Fruit fly (Drosophila melanogaster) whole organism, embryonic: Measurements from ENCODE around the gene Acp76A.
A peak's percentile ranks its signal among the peaks of the same experiment; 100 is the strongest.

Experiments used
- Blimp-1 ChIP-seq: fragments of 200-800 bp; sonication (Bioruptor generic); optimal IDR thresholded peaks from 3 replicates; lab custom pipeline; 2018; ENCODE audit warnings: missing biosample characterization, missing genetic modification characterization, mild to moderate bottlenecking, moderate library complexity, missing genetic modification reagents
- CG11504 ChIP-seq: fragments of 200-800 bp; sonication (Bioruptor generic); optimal IDR thresholded peaks from 3 replicates; lab custom pipeline; 2019; ENCODE audit warnings: missing biosample characterization, mild to moderate bottlenecking, missing genetic modification characterization, moderate library complexity
- CG13296 ChIP-seq: fragments of 200-800 bp; sonication (Bioruptor generic); optimal IDR thresholded peaks from 3 replicates; lab custom pipeline; 2018; ENCODE audit warnings: missing biosample characterization, mild to moderate bottlenecking, missing genetic modification characterization
- CG14965 ChIP-seq: fragments of 200-800 bp; sonication (Bioruptor generic); optimal IDR thresholded peaks from 2 replicates; lab custom pipeline; 2016; ENCODE audit warnings: missing biosample characterization, missing genetic modification characterization, borderline replicate concordance
- CG15269 ChIP-seq: fragments of 200-800 bp; sonication (Bioruptor generic); optimal IDR thresholded peaks from 2 replicates; lab custom pipeline; 2018; ENCODE audit warnings: missing biosample characterization, mild to moderate bottlenecking, missing genetic modification characterization, moderate library complexity
- CG1529 ChIP-seq: fragments of 200-800 bp; sonication (Bioruptor generic); optimal IDR thresholded peaks from 3 replicates; lab custom pipeline; 2018; ENCODE audit warnings: missing biosample characterization, missing genetic modification characterization
- CG17385 ChIP-seq: fragments of 200-800 bp; sonication (Bioruptor generic); optimal IDR thresholded peaks from 3 replicates; lab custom pipeline; 2018; ENCODE audit warnings: missing biosample characterization, mild to moderate bottlenecking, missing genetic modification characterization
- CG2199 ChIP-seq: fragments of 200-800 bp; sonication (Bioruptor generic); IDR thresholded peaks from 3 replicates; pipeline ENCODE4 v1.3.6; 2022; ENCODE audit warnings: missing biosample characterization, missing genetic modification characterization
- CG2712 ChIP-seq: fragments of 200-800 bp; optimal IDR thresholded peaks from 3 replicates; lab custom pipeline; 2019; ENCODE audit warnings: missing biosample characterization, mild to moderate bottlenecking, missing genetic modification characterization, moderate library complexity
- CG30020 ChIP-seq: fragments of 200-800 bp; optimal IDR thresholded peaks from 2 replicates; lab custom pipeline; 2019; ENCODE audit warnings: missing biosample characterization, mild to moderate bottlenecking, missing genetic modification characterization, moderate library complexity
- CG32767 ChIP-seq: fragments of 200-800 bp; sonication (Bioruptor generic); IDR thresholded peaks from 2 replicates; pipeline ENCODE4 v1.3.6; 2022; ENCODE audit warnings: missing biosample characterization, missing genetic modification characterization
- CG6683 ChIP-seq: fragments of 200-800 bp; sonication (Bioruptor generic); optimal IDR thresholded peaks from 2 replicates; lab custom pipeline; 2017; ENCODE audit warnings: missing biosample characterization, mild to moderate bottlenecking, missing genetic modification characterization, missing genetic modification reagents
- CG7271 ChIP-seq: fragments of 200-800 bp; sonication (Bioruptor generic); optimal IDR thresholded peaks from 2 replicates; lab custom pipeline; 2018; ENCODE audit warnings: missing biosample characterization, mild to moderate bottlenecking, missing genetic modification characterization, moderate library complexity
- CG8281 ChIP-seq: fragments of 200-800 bp; sonication (Bioruptor generic); optimal IDR thresholded peaks from 2 replicates; lab custom pipeline; 2018; ENCODE audit warnings: missing biosample characterization, mild to moderate bottlenecking, missing genetic modification characterization, moderate library complexity
- D19A ChIP-seq: fragments of 200-800 bp; optimal IDR thresholded peaks from 3 replicates; lab custom pipeline; 2019; ENCODE audit warnings: missing biosample characterization, mild to moderate bottlenecking, missing genetic modification characterization, moderate library complexity
- Drgx ChIP-seq: fragments of 200-800 bp; sonication (Bioruptor generic); IDR thresholded peaks from 2 replicates; pipeline ENCODE4 v1.3.6; 2022; ENCODE audit warnings: missing biosample characterization, missing genetic modification characterization
- Ets65A ChIP-seq: fragments of 200-800 bp; sonication (Bioruptor generic); peaks from one replicate; lab custom pipeline; 2016; ENCODE audit warnings: missing biosample characterization, missing genetic modification characterization
- HHEX ChIP-seq: fragments of 200-800 bp; sonication (Bioruptor generic); optimal IDR thresholded peaks from 3 replicates; lab custom pipeline; 2017; ENCODE audit warnings: missing biosample characterization, mild to moderate bottlenecking, missing genetic modification characterization, missing genetic modification reagents
- HLH4C ChIP-seq: fragments of 200-800 bp; sonication (Bioruptor generic); IDR thresholded peaks from 3 replicates; pipeline ENCODE4 v1.3.6; 2022; ENCODE audit warnings: missing biosample characterization, missing genetic modification characterization; ENCODE audit not compliant: partially characterized antibody
- Hsf ChIP-seq: fragments of 200-800 bp; sonication (Bioruptor generic); optimal IDR thresholded peaks from 3 replicates; lab custom pipeline; 2016; ENCODE audit warnings: missing biosample characterization, missing genetic modification characterization
- Med ChIP-seq: fragments of 200-800 bp; sonication (Bioruptor generic); peaks from one replicate; lab custom pipeline; 2016; ENCODE audit warnings: missing biosample characterization, missing genetic modification characterization, mild to moderate bottlenecking, inconsistent platforms, moderate library complexity
- Mrtf ChIP-seq: fragments of 200-800 bp; sonication (Bioruptor generic); IDR thresholded peaks from 3 replicates; pipeline ENCODE4 v1.3.6; 2022; ENCODE audit warnings: missing biosample characterization, missing genetic modification characterization
- Sin3A ChIP-seq: fragments of >200 bp; optimal IDR thresholded peaks from 2 replicates; lab custom pipeline; 2018
- Sox102F ChIP-seq: fragments of 200-800 bp; sonication (Bioruptor generic); optimal IDR thresholded peaks from 2 replicates; lab custom pipeline; 2018; ENCODE audit warnings: missing biosample characterization, mild to moderate bottlenecking, missing genetic modification characterization, moderate library complexity
- ap ChIP-seq: fragments of 200-800 bp; sonication (Bioruptor generic); IDR thresholded peaks from 2 replicates; pipeline ENCODE4 v1.3.6; 2022; ENCODE audit warnings: missing biosample characterization, missing genetic modification characterization
- bsh ChIP-seq, 2 experiments: fragments of 200-800 bp; sonication (Bioruptor generic); optimal IDR thresholded peaks; 2 replicates each; lab custom pipeline; 2017 to 2018; ENCODE audit warnings: mild to moderate bottlenecking in 2 of 2, missing biosample characterization in 2 of 2, missing genetic modification characterization in 2 of 2, moderate library complexity in 1 of 2
- ci ChIP-seq: fragments of 200-800 bp; sonication (Bioruptor generic); IDR thresholded peaks from 3 replicates; pipeline ENCODE4 v1.3.6; 2022; ENCODE audit warnings: missing biosample characterization, missing genetic modification characterization
- crc ChIP-seq: fragments of 200-800 bp; sonication (Bioruptor generic); optimal IDR thresholded peaks from 2 replicates; lab custom pipeline; 2016; ENCODE audit warnings: missing biosample characterization, missing genetic modification characterization
- dati ChIP-seq: fragments of 200-800 bp; sonication (Bioruptor generic); IDR thresholded peaks from 2 replicates; pipeline ENCODE4 v1.3.6; 2022; ENCODE audit warnings: missing biosample characterization, missing genetic modification characterization
- gem ChIP-seq: fragments of 200-800 bp; sonication (Bioruptor generic); optimal IDR thresholded peaks from 2 replicates; lab custom pipeline; 2019; ENCODE audit warnings: missing biosample characterization, mild to moderate bottlenecking, missing genetic modification characterization, moderate library complexity
- grau ChIP-seq: fragments of 200-800 bp; optimal IDR thresholded peaks from 3 replicates; lab custom pipeline; 2019; ENCODE audit warnings: missing biosample characterization, mild to moderate bottlenecking, missing genetic modification characterization, moderate library complexity
- lbe ChIP-seq: fragments of 200-800 bp; sonication (Bioruptor generic); optimal IDR thresholded peaks from 2 replicates; lab custom pipeline; 2016; ENCODE audit warnings: missing biosample characterization, mild to moderate bottlenecking, missing genetic modification characterization
- lilli ChIP-seq: fragments of 200-800 bp; sonication (Bioruptor generic); optimal IDR thresholded peaks from 3 replicates; lab custom pipeline; 2016; ENCODE audit warnings: missing biosample characterization, missing genetic modification characterization
- nom ChIP-seq: fragments of 200-800 bp; sonication (Bioruptor generic); optimal IDR thresholded peaks from 2 replicates; lab custom pipeline; 2017; ENCODE audit warnings: missing biosample characterization, missing genetic modification characterization, mild to moderate bottlenecking, moderate library complexity, missing genetic modification reagents
- pan ChIP-seq, 4 experiments: fragments of >200 bp in 3 of 4; fragments of 200-800 bp in 1 of 4; sonication (Bioruptor generic) in 1 of 4; optimal IDR thresholded peaks in 3 of 4; IDR thresholded peaks in 1 of 4; 2 replicates each; pipeline versions ENCODE4 v1.3.6 to Lab custom; 2017 to 2022; ENCODE audit warnings: missing biosample characterization in 2 of 4, missing genetic modification characterization in 2 of 4, mixed read lengths in 1 of 4
- prd ChIP-seq, 3 experiments: fragments of >200 bp in 2 of 3; fragments of 200-800 bp in 1 of 3; sonication (Bioruptor generic) in 1 of 3; optimal IDR thresholded peaks in 2 of 3; IDR thresholded peaks in 1 of 3; 2 replicates in 2 of 3; 3 replicates in 1 of 3; pipeline versions ENCODE4 v1.3.6 to Lab custom; 2017 to 2022; ENCODE audit warnings: missing biosample characterization in 1 of 3, missing genetic modification characterization in 1 of 3
- row ChIP-seq: fragments of 200-800 bp; sonication (Bioruptor generic); IDR thresholded peaks from 3 replicates; pipeline ENCODE4 v1.3.6; 2022; ENCODE audit warnings: missing biosample characterization, missing genetic modification characterization
- sens ChIP-seq: fragments of 200-800 bp; sonication (Bioruptor generic); peaks from one replicate; lab custom pipeline; 2016; ENCODE audit warnings: missing biosample characterization, missing genetic modification characterization
- sr ChIP-seq: fragments of 200-800 bp; sonication (Bioruptor generic); IDR thresholded peaks from 3 replicates; pipeline ENCODE4 v1.3.6; 2022; ENCODE audit warnings: missing biosample characterization, missing genetic modification characterization
- stwl ChIP-seq: fragments of 200-800 bp; sonication (Bioruptor generic); optimal IDR thresholded peaks from 3 replicates; lab custom pipeline; 2018; ENCODE audit warnings: missing biosample characterization, mild to moderate bottlenecking, missing genetic modification characterization, moderate library complexity
- toy ChIP-seq: fragments of 200-800 bp; sonication (Bioruptor generic); IDR thresholded peaks from 2 replicates; pipeline ENCODE4 v1.3.6; 2022; ENCODE audit warnings: missing biosample characterization, missing genetic modification characterization
- vfl ChIP-seq: fragments of 200-800 bp; sonication (Bioruptor generic); optimal IDR thresholded peaks from 2 replicates; lab custom pipeline; 2016; ENCODE audit warnings: missing biosample characterization, missing genetic modification characterization
- vvl ChIP-seq: fragments of 200-800 bp; sonication (Bioruptor generic); IDR thresholded peaks from 2 replicates; pipeline ENCODE4 v1.3.6; 2022; ENCODE audit warnings: missing biosample characterization, missing genetic modification characterization
- zfh1 ChIP-seq: fragments of 200-800 bp; sonication (Bioruptor generic); IDR thresholded peaks from 3 replicates; pipeline ENCODE4 v1.3.6; 2022; ENCODE audit warnings: missing biosample characterization, missing genetic modification characterization

Gene Acp76A

DNA sequence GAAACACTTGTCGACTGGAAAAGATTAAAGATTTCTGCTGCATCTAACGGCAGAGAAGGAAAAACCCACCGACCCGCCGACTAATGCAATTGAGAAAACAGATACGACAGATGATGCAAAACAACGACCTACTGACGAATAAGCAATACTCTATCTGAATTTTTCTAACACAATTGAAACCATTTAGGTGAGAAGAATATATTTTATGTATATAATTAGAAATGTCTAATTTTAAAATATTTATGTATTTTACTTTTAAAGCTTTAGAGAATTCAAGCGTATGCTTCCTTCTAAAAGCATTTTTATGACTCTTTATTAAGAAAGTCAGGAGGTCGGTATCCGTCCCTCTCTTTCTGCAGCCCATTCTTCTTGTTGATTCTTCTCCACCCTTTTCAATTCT lies 26.6 kb upstream of the Acp76A start:
- TF ChIP-seq gem (tag; lab: Kevin White, UChicago): peak; percentile 43
- TF ChIP-seq D19A (tag; lab: Kevin White, UChicago): peak; percentile 92
- TF ChIP-seq Sin3A (lab: Kevin White, UChicago): no peak
- TF ChIP-seq pan (optimal IDR thresholded peaks at IDR 0.05; lab: Kevin White, UChicago): no peak
- TF ChIP-seq pan (GFP tag; optimal IDR thresholded peaks at IDR 0.05 in 1 of 2, IDR thresholded peaks at IDR 0.05 in 1 of 2): no peak
- TF ChIP-seq CG11504 (tag; lab: Kevin White, UChicago): peak; percentile 3
- no peak for TF ChIP-seq Mrtf
- no peak for TF ChIP-seq CG30020
- 0 out of 2 replicates have a peak, but pooled peaks have one; percentile 30 for TF ChIP-seq vvl (GFP tag; lab: Robert Waterston, UW)
- peak; percentile 20 for TF ChIP-seq Sox102F
- TF ChIP-seq Hsf: no peak
- peak in 1 of 2 experiments; percentile 4 for TF ChIP-seq bsh (GFP tag; optimal IDR thresholded peaks at IDR 0.05; lab: Kevin White, UChicago)
- 0 out of 3 replicates have a peak, but pooled peaks have one; percentile 24 for TF ChIP-seq row (GFP tag; lab: Robert Waterston, UW)
- peak; percentile 3 for TF ChIP-seq Blimp-1 (GFP tag; lab: Kevin White, UChicago)
- TF ChIP-seq Drgx: peak; percentile 60
- TF ChIP-seq lbe (GFP tag; lab: Kevin White, UChicago): peak; percentile 10
- no peak for TF ChIP-seq toy (GFP tag; lab: Robert Waterston, UW)
- no peak for TF ChIP-seq CG17385 (GFP tag; lab: Kevin White, UChicago)
- TF ChIP-seq prd (optimal IDR thresholded peaks at IDR 0.05; lab: Kevin White, UChicago): no peak
- TF ChIP-seq prd (GFP tag; IDR thresholded peaks at IDR 0.05; lab: Robert Waterston, UW): no peak
- no peak for TF ChIP-seq vfl (GFP tag; lab: Kevin White, UChicago)
- peak; percentile 3 for TF ChIP-seq CG2712 (tag; lab: Kevin White, UChicago)

DNA sequence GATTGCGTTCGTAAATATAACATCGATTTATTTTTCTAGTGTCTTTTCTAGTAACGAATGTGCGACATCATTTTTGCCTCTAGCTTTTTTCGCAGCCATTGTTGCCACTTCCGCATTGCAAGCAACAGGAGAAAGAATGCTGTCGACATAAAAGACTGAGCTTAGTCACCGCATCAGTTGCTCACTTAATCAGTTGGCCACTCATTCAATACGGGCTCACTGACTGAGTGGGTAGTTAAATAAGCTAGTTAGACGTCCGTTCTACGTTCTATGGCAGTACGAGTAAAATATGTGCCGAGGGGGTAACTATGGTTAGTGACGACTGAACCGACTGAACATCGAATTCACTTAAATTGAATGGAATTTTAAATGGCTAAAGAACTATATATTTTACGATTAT lies 24.1 kb upstream of the Acp76A start:
- TF ChIP-seq CG15269 (peak; percentile 0), crc (GFP tag; lab: Kevin White, UChicago) (no peak), prd (optimal IDR thresholded peaks at IDR 0.05; lab: Kevin White, UChicago) (no peak), prd (GFP tag; IDR thresholded peaks at IDR 0.05; lab: Robert Waterston, UW) (no peak), CG8281 (tag; lab: Kevin White, UChicago) (peak; percentile 93), stwl (tag; lab: Kevin White, UChicago) (no peak), sens (GFP tag; lab: Kevin White, UChicago) (peak; percentile 22), CG6683 (no peak), HLH4C (GFP tag; lab: Robert Waterston, UW) (no peak), ap (GFP tag; lab: Robert Waterston, UW) (no peak), CG13296 (GFP tag; lab: Kevin White, UChicago) (no peak), lilli (GFP tag; lab: Kevin White, UChicago) (no peak), CG1529 (GFP tag; lab: Kevin White, UChicago) (no peak), CG14965 (no peak)

DNA sequence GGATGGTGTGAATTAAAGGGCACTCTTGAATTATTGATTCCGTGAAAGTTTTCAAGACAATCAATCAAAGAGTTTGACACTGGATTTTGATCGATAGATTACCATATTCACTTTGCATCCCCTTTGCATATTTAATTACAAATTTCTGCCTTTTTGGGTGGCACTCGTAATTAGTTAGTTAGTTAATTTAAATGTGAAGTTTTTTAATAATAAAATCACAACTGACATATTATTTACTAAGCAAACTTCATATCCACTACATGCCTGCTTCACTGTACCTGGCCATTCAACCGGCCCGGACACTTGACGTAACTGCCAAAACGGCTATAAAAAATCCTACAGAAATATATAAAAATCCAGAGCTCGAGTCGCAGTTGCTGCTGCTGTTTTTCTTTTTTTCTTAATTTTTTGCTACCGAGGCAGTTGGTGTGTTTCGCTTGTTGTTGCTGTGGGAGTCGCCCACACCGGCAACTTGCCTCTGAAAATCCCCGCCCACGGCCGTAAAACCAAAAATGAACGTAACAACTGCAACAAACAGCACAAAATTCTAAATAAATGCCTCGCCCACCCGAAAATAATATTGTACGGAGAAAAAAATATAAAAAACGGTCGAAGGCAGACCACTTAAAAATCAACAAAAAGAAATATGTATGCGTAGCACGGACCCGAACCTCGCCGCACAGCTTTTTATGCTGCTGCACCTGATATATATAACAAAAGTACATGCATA lies 23.0 kb upstream of the Acp76A start:
- TF ChIP-seq Drgx (0 out of 2 replicates have a peak, but pooled peaks have one; percentile 6), Med (peak; percentile 68), CG32767 (GFP tag; lab: Robert Waterston, UW) (0 out of 2 replicates have a peak, but pooled peaks have one; percentile 31), sr (GFP tag; lab: Robert Waterston, UW) (peak; percentile 98), CG2199 (GFP tag; lab: Robert Waterston, UW) (0 out of 3 replicates have a peak, but pooled peaks have one; percentile 13), grau (tag; lab: Kevin White, UChicago) (peak; percentile 27), Ets65A (no peak), dati (0 out of 2 replicates have a peak, but pooled peaks have one; percentile 33), ci (0 out of 3 replicates have a peak, but pooled peaks have one; percentile 14), sens (GFP tag; lab: Kevin White, UChicago) (peak; percentile 61), nom (peak; percentile 5), CG7271 (tag; lab: Kevin White, UChicago) (no peak), HHEX (no peak), zfh1 (GFP tag; lab: Robert Waterston, UW) (no peak)
